Worm (Caenorhabditis elegans): ENCODE measurements around the gene C13A2.6.

The C13A2.6 gene

ce11 chrV:7264042-7264441 is 5.5 kb upstream of the C13A2.6 start, which contains the start of gene C13A2.9:
Gene C13A2.9 (minus strand): TSS chrV:7264142.
- TF ChIP-seq C17E4.6 (GFP tag; IDR thresholded peaks at IDR 0.05), result no peak
- TF ChIP-seq attf-3 (GFP tag; conservative IDR thresholded peaks at IDR 0.05), result no peak
- TF ChIP-seq lin-40 (tag; optimal IDR thresholded peaks at IDR 0.05), result no peak
- TF ChIP-seq atf-7 (tag; optimal IDR thresholded peaks at IDR 0.05), result no peak
- no peak for TF ChIP-seq lin-26 (GFP tag; IDR thresholded peaks at IDR 0.05)
- no peak for TF ChIP-seq ztf-26 (tag; optimal IDR thresholded peaks at IDR 0.05)
- TF ChIP-seq F57A8.1 (GFP tag; optimal IDR thresholded peaks at IDR 0.05), result no peak
- no peak for TF ChIP-seq Y56A3A.18 (GFP tag; IDR thresholded peaks at IDR 0.05)
- no peak for TF ChIP-seq ZK185.1 (tag; optimal IDR thresholded peaks at IDR 0.05; ENCODE audit: poor library complexity, severe bottlenecking)

DNA sequence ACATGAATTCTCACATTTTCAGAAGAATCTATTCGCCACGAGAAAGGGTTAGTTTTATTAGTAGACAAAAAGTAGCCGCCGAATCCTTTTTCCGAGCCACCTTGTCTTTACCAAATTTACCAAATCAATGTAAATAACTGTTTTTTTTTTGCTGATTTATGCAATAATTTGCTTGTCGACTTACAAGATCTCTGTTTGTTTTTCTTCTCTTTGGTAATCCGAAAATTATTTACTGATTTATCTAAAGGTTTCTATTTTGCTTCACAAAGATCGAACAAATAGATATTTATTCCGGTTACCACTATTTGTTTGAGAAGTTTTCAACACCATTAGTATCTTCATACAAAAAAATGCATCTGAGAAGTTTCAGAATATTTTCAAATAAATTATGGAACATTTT is 3.5 kb upstream of the C13A2.6 start, which contains the start of gene C13A2.7:
C13A2.7 (plus strand) TSS at position 301 of the 400 bp plus-strand sequence.
- TF ChIP-seq egl-18 (GFP tag; IDR thresholded peaks at IDR 0.05), result no peak
- no peak for TF ChIP-seq hrde-1 (tag; optimal IDR thresholded peaks at IDR 0.05; ENCODE audit: borderline replicate concordance)
- no peak for TF ChIP-seq sdz-38 (tag; optimal IDR thresholded peaks at IDR 0.05)
- TF ChIP-seq attf-3 (GFP tag; conservative IDR thresholded peaks at IDR 0.05), result no peak
- no peak for TF ChIP-seq F52B5.7 (tag; optimal IDR thresholded peaks at IDR 0.05)

DNA sequence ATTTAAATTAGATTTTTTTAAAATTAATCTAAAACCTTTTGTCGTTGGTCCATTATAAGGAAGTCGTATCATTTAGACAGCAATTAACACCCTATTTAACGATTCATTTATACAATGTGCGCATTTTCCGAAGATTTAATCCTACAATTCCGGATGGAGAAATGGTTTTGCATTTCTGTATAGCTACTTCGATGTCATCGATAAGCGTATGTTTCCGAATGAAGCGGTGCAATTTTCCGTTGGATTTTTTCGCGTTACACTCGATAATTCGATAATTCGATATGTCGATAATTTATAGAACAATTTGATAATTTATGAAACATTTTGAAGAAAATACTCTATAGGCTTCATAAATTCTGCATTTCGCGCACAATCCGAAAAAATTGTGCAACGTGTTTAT is 5.5 kb downstream of the C13A2.6 start, which contains the start of gene C13A2.10:
C13A2.10 (minus strand) TSS at position 101 of the 400 bp plus-strand sequence.
- TF ChIP-seq sdz-38 (tag; optimal IDR thresholded peaks at IDR 0.05) (no peak), xnd-1 (tag; optimal IDR thresholded peaks at IDR 0.05) (no peak), Y56A3A.18 (GFP tag; IDR thresholded peaks at IDR 0.05) (no peak), let-607 (tag; optimal IDR thresholded peaks at IDR 0.05) (no peak), madf-10 (tag; optimal IDR thresholded peaks at IDR 0.05) (no peak), tbp1 (GFP tag; optimal IDR thresholded peaks at IDR 0.05) (no peak), tlf-1 (GFP tag; optimal IDR thresholded peaks at IDR 0.05) (no peak), egl-18 (GFP tag; IDR thresholded peaks at IDR 0.05) (no peak), nhr-179 (tag; optimal IDR thresholded peaks at IDR 0.05) (no peak), aptf-3 (GFP tag; IDR thresholded peaks at IDR 0.05) (no peak), sea-2 (GFP tag; IDR thresholded peaks at IDR 0.05) (no peak), unc-130 (GFP tag; optimal IDR thresholded peaks at IDR 0.05) (no peak), snpc-1.3 (tag; optimal IDR thresholded peaks at IDR 0.05; ENCODE audit: insufficient read depth) (no peak), B0261.1 (tag; optimal IDR thresholded peaks at IDR 0.05) (no peak), rcor-1 (GFP tag; IDR thresholded peaks at IDR 0.05) (no peak), ZK185.1 (tag; optimal IDR thresholded peaks at IDR 0.05; ENCODE audit: poor library complexity, severe bottlenecking) (no peak), mes-4 (tag; optimal IDR thresholded peaks at IDR 0.05) (no peak), lir-1 (GFP tag; conservative IDR thresholded peaks at IDR 0.05) (no peak)

ce11 chrV:7275491-7275890 is 6.0 kb downstream of the C13A2.6 start, which contains the start of gene C13A2.5:
Gene C13A2.5 (plus strand): TSS chrV:7275791.
- no peak for TF ChIP-seq akir-1 (GFP tag; optimal IDR thresholded peaks at IDR 0.05)
- no peak for TF ChIP-seq snpc-1.1 (tag; optimal IDR thresholded peaks at IDR 0.05; ENCODE audit: insufficient read depth)
- no peak for TF ChIP-seq C06A6.2 (GFP tag; conservative IDR thresholded peaks at IDR 0.05)
- no peak for TF ChIP-seq dpff-1 (tag; optimal IDR thresholded peaks at IDR 0.05)
- no peak for TF ChIP-seq ztf-26 (tag; optimal IDR thresholded peaks at IDR 0.05)
- TF ChIP-seq fkh-3 (tag; optimal IDR thresholded peaks at IDR 0.05), result no peak
- no peak for TF ChIP-seq F57A8.1 (GFP tag; optimal IDR thresholded peaks at IDR 0.05)
- no peak for TF ChIP-seq nfyb-1 (GFP tag; IDR thresholded peaks at IDR 0.05)
- TF ChIP-seq B0336.3 (GFP tag; IDR thresholded peaks at IDR 0.05), result no peak
- no peak for TF ChIP-seq madf-6 (GFP tag; IDR thresholded peaks at IDR 0.05)
- TF ChIP-seq him-1 (tag; optimal IDR thresholded peaks at IDR 0.05), result no peak
